Fruit fly (Drosophila melanogaster) whole organism, embryonic: Measurements from ENCODE around the gene nmo.

Source experiments
- CG1233 ChIP-seq: fragments of 200-800 bp; sonication (Bioruptor generic); optimal IDR thresholded peaks from 4 replicates; lab custom pipeline; 2018; ENCODE audit warnings: missing biosample characterization, mild to moderate bottlenecking, missing genetic modification characterization
- CG1529 ChIP-seq: fragments of 200-800 bp; sonication (Bioruptor generic); optimal IDR thresholded peaks from 3 replicates; lab custom pipeline; 2018; ENCODE audit warnings: missing biosample characterization, missing genetic modification characterization
- CG17385 ChIP-seq: fragments of 200-800 bp; sonication (Bioruptor generic); optimal IDR thresholded peaks from 3 replicates; lab custom pipeline; 2018; ENCODE audit warnings: missing biosample characterization, mild to moderate bottlenecking, missing genetic modification characterization
- CG17612 ChIP-seq: fragments of 200-800 bp; sonication (Bioruptor generic); IDR thresholded peaks from 2 replicates; pipeline ENCODE4 v1.3.6; 2022; ENCODE audit warnings: missing biosample characterization, missing genetic modification characterization
- CG18476 ChIP-seq: fragments of 200-800 bp; sonication (Bioruptor generic); optimal IDR thresholded peaks from 2 replicates; lab custom pipeline; 2016; ENCODE audit warnings: missing biosample characterization, mild to moderate bottlenecking, missing genetic modification characterization
- CG32767 ChIP-seq: fragments of 200-800 bp; sonication (Bioruptor generic); IDR thresholded peaks from 2 replicates; pipeline ENCODE4 v1.3.6; 2022; ENCODE audit warnings: missing biosample characterization, missing genetic modification characterization
- CG3281 ChIP-seq: fragments of 200-800 bp; sonication (Bioruptor generic); optimal IDR thresholded peaks from 3 replicates; lab custom pipeline; 2017; ENCODE audit warnings: missing biosample characterization, mild to moderate bottlenecking, missing genetic modification characterization
- CG33213 ChIP-seq: fragments of 200-800 bp; sonication (Bioruptor generic); optimal IDR thresholded peaks from 3 replicates; lab custom pipeline; 2016; ENCODE audit warnings: missing biosample characterization, missing genetic modification characterization
- CG34224 ChIP-seq: fragments of 200-800 bp; sonication (Bioruptor generic); IDR thresholded peaks from 3 replicates; pipeline ENCODE4 v1.3.6; 2022; ENCODE audit warnings: missing biosample characterization, missing genetic modification characterization; ENCODE audit not compliant: partially characterized antibody
- CG3838 ChIP-seq: fragments of 200-800 bp; sonication (Bioruptor generic); optimal IDR thresholded peaks from 3 replicates; lab custom pipeline; 2016; ENCODE audit warnings: missing biosample characterization, missing genetic modification characterization
- CG4328 ChIP-seq: fragments of 200-800 bp; sonication (Bioruptor generic); optimal IDR thresholded peaks from 3 replicates; lab custom pipeline; 2017; ENCODE audit warnings: missing biosample characterization, missing genetic modification reagents, missing genetic modification characterization
- CG4360 ChIP-seq: fragments of 200-800 bp; sonication (Bioruptor generic); IDR thresholded peaks from 2 replicates; pipeline ENCODE4 v1.3.6; 2022; ENCODE audit warnings: missing biosample characterization, missing genetic modification characterization
- CG6254 ChIP-seq: fragments of 200-800 bp; sonication (Bioruptor generic); optimal IDR thresholded peaks from 3 replicates; lab custom pipeline; 2017; ENCODE audit warnings: mild to moderate bottlenecking, missing biosample characterization, missing genetic modification reagents, missing genetic modification characterization
- CG6791 ChIP-seq: fragments of 200-800 bp; sonication (Bioruptor generic); IDR thresholded peaks from 3 replicates; pipeline ENCODE4 v1.3.6; 2022; ENCODE audit warnings: missing biosample characterization, missing genetic modification characterization; ENCODE audit not compliant: partially characterized antibody
- CG6813 ChIP-seq: fragments of 200-800 bp; sonication (Bioruptor generic); optimal IDR thresholded peaks from 2 replicates; lab custom pipeline; 2017; ENCODE audit warnings: missing biosample characterization, missing genetic modification characterization, mild to moderate bottlenecking, moderate library complexity, missing genetic modification reagents
- CG7556 ChIP-seq: fragments of 200-800 bp; sonication (Bioruptor generic); optimal IDR thresholded peaks from 2 replicates; lab custom pipeline; 2017; ENCODE audit warnings: missing biosample characterization, mild to moderate bottlenecking, missing genetic modification characterization
- CG7987 ChIP-seq: fragments of 200-800 bp; sonication (Bioruptor generic); optimal IDR thresholded peaks from 2 replicates; lab custom pipeline; 2018; ENCODE audit warnings: missing biosample characterization, mild to moderate bottlenecking, missing genetic modification characterization, moderate library complexity
- CG9817 ChIP-seq: fragments of 200-800 bp; sonication (Bioruptor generic); optimal IDR thresholded peaks from 2 replicates; lab custom pipeline; 2018; ENCODE audit warnings: missing biosample characterization, mild to moderate bottlenecking, missing genetic modification characterization, moderate library complexity
- CG9932 ChIP-seq: fragments of 200-800 bp; sonication (Bioruptor generic); IDR thresholded peaks from 2 replicates; pipeline ENCODE4 v1.3.6; 2022; ENCODE audit warnings: missing biosample characterization, missing genetic modification characterization
- Dfd ChIP-seq, 2 experiments: fragments of >200 bp; optimal IDR thresholded peaks; 2 replicates each; lab custom pipeline; 2017; ENCODE audit warnings: missing biosample characterization in 2 of 2, missing genetic modification characterization in 2 of 2
- Dp ChIP-seq: fragments of 200-800 bp; sonication (Bioruptor generic); optimal IDR thresholded peaks from 2 replicates; lab custom pipeline; 2018; ENCODE audit warnings: missing biosample characterization, mild to moderate bottlenecking, missing genetic modification characterization, moderate library complexity
- Elba2 ChIP-seq: fragments of 200-800 bp; sonication (Bioruptor generic); optimal IDR thresholded peaks from 3 replicates; lab custom pipeline; 2016; ENCODE audit warnings: missing biosample characterization, missing genetic modification characterization
- Gsc ChIP-seq: fragments of 200-800 bp; sonication (Bioruptor generic); IDR thresholded peaks from 2 replicates; pipeline ENCODE4 v1.3.6; 2022; ENCODE audit warnings: missing biosample characterization, missing genetic modification characterization
- H15 ChIP-seq: fragments of 200-800 bp; sonication (Bioruptor generic); IDR thresholded peaks from 3 replicates; pipeline ENCODE4 v1.3.6; 2022; ENCODE audit warnings: missing biosample characterization, missing genetic modification characterization
- HLH4C ChIP-seq: fragments of 200-800 bp; sonication (Bioruptor generic); IDR thresholded peaks from 3 replicates; pipeline ENCODE4 v1.3.6; 2022; ENCODE audit warnings: missing biosample characterization, missing genetic modification characterization; ENCODE audit not compliant: partially characterized antibody
- HmgD ChIP-seq: fragments of 200-800 bp; sonication (Bioruptor generic); optimal IDR thresholded peaks from 3 replicates; lab custom pipeline; 2016; ENCODE audit warnings: missing biosample characterization, missing genetic modification characterization
- Hr39 ChIP-seq: fragments of >200 bp; optimal IDR thresholded peaks from 2 replicates; lab custom pipeline; 2017
- Lim3 ChIP-seq: fragments of 200-800 bp; sonication (Bioruptor generic); IDR thresholded peaks from 2 replicates; pipeline ENCODE4 v1.3.6; 2022; ENCODE audit warnings: missing biosample characterization, missing genetic modification characterization
- MESR4 ChIP-seq: fragments of 200-800 bp; sonication (Bioruptor generic); optimal IDR thresholded peaks from 2 replicates; lab custom pipeline; 2018; ENCODE audit warnings: missing biosample characterization, mild to moderate bottlenecking, missing genetic modification characterization, moderate library complexity
- Max ChIP-seq: fragments of 200-800 bp; sonication (Bioruptor generic); optimal IDR thresholded peaks from 2 replicates; lab custom pipeline; 2016; ENCODE audit warnings: missing biosample characterization, mild to moderate bottlenecking, missing genetic modification characterization
- NC2α ChIP-seq: fragments of 200-800 bp; sonication (Bioruptor generic); optimal IDR thresholded peaks from 2 replicates; lab custom pipeline; 2016; ENCODE audit warnings: missing biosample characterization, missing genetic modification characterization
- PHDP ChIP-seq: fragments of 200-800 bp; sonication (Bioruptor generic); optimal IDR thresholded peaks from 3 replicates; lab custom pipeline; 2018; ENCODE audit warnings: missing biosample characterization, mild to moderate bottlenecking, missing genetic modification characterization, moderate library complexity
- Rx ChIP-seq: fragments of 200-800 bp; sonication (Bioruptor generic); IDR thresholded peaks from 2 replicates; pipeline ENCODE4 v1.3.6; 2022; ENCODE audit warnings: missing biosample characterization, missing genetic modification characterization
- ab ChIP-seq: fragments of 200-800 bp; sonication (Bioruptor generic); optimal IDR thresholded peaks from 2 replicates; lab custom pipeline; 2016; ENCODE audit warnings: missing biosample characterization, missing genetic modification characterization
- cg ChIP-seq: fragments of 200-800 bp; sonication (Bioruptor generic); optimal IDR thresholded peaks from 3 replicates; lab custom pipeline; 2019; ENCODE audit warnings: missing biosample characterization, mild to moderate bottlenecking, missing genetic modification characterization, moderate library complexity
- croc ChIP-seq: fragments of 200-800 bp; sonication (Bioruptor generic); conservative IDR thresholded peaks from 3 replicates; pipeline ENCODE4 v1.3.6; 2022; ENCODE audit warnings: missing biosample characterization, missing genetic modification characterization
- dpn ChIP-seq, 2 experiments: fragments of 200-800 bp; sonication (Bioruptor generic); optimal IDR thresholded peaks; 3 replicates each; lab custom pipeline; 2016; ENCODE audit warnings: missing biosample characterization in 2 of 2, missing genetic modification characterization in 2 of 2
- gce ChIP-seq: fragments of 200-800 bp; sonication (Bioruptor generic); IDR thresholded peaks from 3 replicates; pipeline ENCODE4 v1.3.6; 2022; ENCODE audit warnings: missing biosample characterization, missing genetic modification characterization
- gsb-n ChIP-seq: fragments of 200-800 bp; sonication (Bioruptor generic); optimal IDR thresholded peaks from 3 replicates; lab custom pipeline; 2018; ENCODE audit warnings: missing biosample characterization, mild to moderate bottlenecking, missing genetic modification characterization
- hbn ChIP-seq: fragments of 200-800 bp; sonication (Bioruptor generic); IDR thresholded peaks from 2 replicates; pipeline ENCODE4 v1.3.6; 2022; ENCODE audit warnings: missing biosample characterization, missing genetic modification characterization; ENCODE audit not compliant: partially characterized antibody
- her ChIP-seq: fragments of 200-800 bp; sonication (Bioruptor generic); optimal IDR thresholded peaks from 2 replicates; lab custom pipeline; 2016; ENCODE audit warnings: missing biosample characterization, missing genetic modification characterization
- knrl ChIP-seq: fragments of 200-800 bp; sonication (Bioruptor generic); IDR thresholded peaks from 3 replicates; pipeline ENCODE4 v1.3.6; 2022; ENCODE audit warnings: missing biosample characterization, missing genetic modification characterization; ENCODE audit not compliant: partially characterized antibody
- org-1 ChIP-seq: fragments of 200-800 bp; sonication (Bioruptor generic); optimal IDR thresholded peaks from 2 replicates; lab custom pipeline; 2017; ENCODE audit warnings: missing biosample characterization, missing genetic modification characterization
- prd ChIP-seq, 3 experiments: fragments of >200 bp in 2 of 3; fragments of 200-800 bp in 1 of 3; sonication (Bioruptor generic) in 1 of 3; optimal IDR thresholded peaks in 2 of 3; IDR thresholded peaks in 1 of 3; 2 replicates in 2 of 3; 3 replicates in 1 of 3; pipeline versions ENCODE4 v1.3.6 to Lab custom; 2017 to 2022; ENCODE audit warnings: missing biosample characterization in 1 of 3, missing genetic modification characterization in 1 of 3
- pros ChIP-seq: fragments of 200-800 bp; sonication (Bioruptor generic); optimal IDR thresholded peaks from 3 replicates; lab custom pipeline; 2019; ENCODE audit warnings: missing biosample characterization, mild to moderate bottlenecking, missing genetic modification characterization, moderate library complexity
- psq ChIP-seq: fragments of 200-800 bp; sonication (Bioruptor generic); optimal IDR thresholded peaks from 2 replicates; lab custom pipeline; 2017; ENCODE audit warnings: missing biosample characterization, missing genetic modification characterization
- pum ChIP-seq: fragments of 200-800 bp; sonication (Bioruptor generic); optimal IDR thresholded peaks from 2 replicates; lab custom pipeline; 2016; ENCODE audit warnings: missing biosample characterization, missing genetic modification characterization
- seq ChIP-seq: fragments of 200-800 bp; sonication (Bioruptor generic); IDR thresholded peaks from 2 replicates; pipeline ENCODE4 v1.3.6; 2022; ENCODE audit warnings: missing biosample characterization, missing genetic modification characterization
- slp2 ChIP-seq: fragments of 200-800 bp; sonication (Bioruptor generic); optimal IDR thresholded peaks from 2 replicates; lab custom pipeline; 2016; ENCODE audit warnings: missing biosample characterization, missing genetic modification characterization
- tgo ChIP-seq: fragments of 200-800 bp; sonication (Bioruptor generic); IDR thresholded peaks from 3 replicates; pipeline ENCODE4 v1.3.6; 2022; ENCODE audit warnings: missing biosample characterization, missing genetic modification characterization

nmo gene

dm6 chr3L:8058190-8058997, 79.5 kb downstream of the nmo start, which contains the start of gene bip1 (continued):
- TF ChIP-seq hbn, result no peak
- TF ChIP-seq CG32767 (GFP tag; lab: Robert Waterston, UW), result no peak
- no peak for TF ChIP-seq croc (GFP tag; lab: Robert Waterston, UW)
- no peak for TF ChIP-seq CG3838
- no peak for TF ChIP-seq HmgD (GFP tag; lab: Kevin White, UChicago)
- no peak for TF ChIP-seq CG34224 (GFP tag; lab: Robert Waterston, UW)
- TF ChIP-seq PHDP (tag; lab: Kevin White, UChicago), result no peak
- no peak for TF ChIP-seq knrl
- TF ChIP-seq CG17385 (GFP tag; lab: Kevin White, UChicago), result peak; percentile 39
- TF ChIP-seq ab (GFP tag; lab: Kevin White, UChicago), result no peak
- TF ChIP-seq CG4360, result no peak
- TF ChIP-seq CG6813 (GFP tag; lab: Kevin White, UChicago), result no peak
- peak; percentile 15 for TF ChIP-seq CG3281 (GFP tag; lab: Kevin White, UChicago)
- no peak for TF ChIP-seq slp2
- no peak for TF ChIP-seq MESR4
- TF ChIP-seq CG4328 (GFP tag; lab: Kevin White, UChicago), result peak; percentile 35
- TF ChIP-seq pros, result no peak
- TF ChIP-seq dpn (GFP tag; optimal IDR thresholded peaks at IDR 0.05; lab: Kevin White, UChicago), result no peak
- no peak for TF ChIP-seq Max
- no peak for TF ChIP-seq cg (GFP tag; lab: Kevin White, UChicago)
- no peak for TF ChIP-seq pum (GFP tag; lab: Kevin White, UChicago)
- TF ChIP-seq org-1, result no peak
- TF ChIP-seq Rx (GFP tag; lab: Robert Waterston, UW), result no peak
- TF ChIP-seq Elba2 (GFP tag; lab: Kevin White, UChicago), result no peak
- TF ChIP-seq her (GFP tag; lab: Kevin White, UChicago), result no peak
- TF ChIP-seq prd (optimal IDR thresholded peaks at IDR 0.05; lab: Kevin White, UChicago), result no peak
- TF ChIP-seq prd (GFP tag; IDR thresholded peaks at IDR 0.05; lab: Robert Waterston, UW), result no peak
- TF ChIP-seq NC2α, result no peak
- TF ChIP-seq gce (GFP tag; lab: Robert Waterston, UW), result no peak
- TF ChIP-seq Dp (GFP tag; lab: Kevin White, UChicago), result peak; percentile 0
- TF ChIP-seq CG1529 (GFP tag; lab: Kevin White, UChicago), result peak; percentile 40
- TF ChIP-seq CG1233 (GFP tag; lab: Kevin White, UChicago), result peak; percentile 39
- no peak; the same call in 1 of the 2 replicates for TF ChIP-seq seq (GFP tag; lab: Robert Waterston, UW)
- TF ChIP-seq CG7556 (GFP tag; lab: Kevin White, UChicago), result no peak
- no peak for TF ChIP-seq Hr39 (lab: Kevin White, UChicago)
- TF ChIP-seq CG6791 (GFP tag; lab: Robert Waterston, UW), result no peak
- TF ChIP-seq CG33213 (GFP tag; lab: Kevin White, UChicago), result no peak
- TF ChIP-seq CG17612 (GFP tag; lab: Robert Waterston, UW), result no peak
- no peak for TF ChIP-seq H15
- TF ChIP-seq gsb-n, result no peak
- TF ChIP-seq CG6254 (GFP tag; lab: Kevin White, UChicago), result peak; percentile 19
- no peak for TF ChIP-seq psq (GFP tag; lab: Kevin White, UChicago)
- no peak for TF ChIP-seq CG18476
- no peak for TF ChIP-seq Dfd (GFP tag; optimal IDR thresholded peaks at IDR 0.05; lab: Kevin White, UChicago)
- TF ChIP-seq CG9932 (GFP tag; lab: Robert Waterston, UW), result no peak
- TF ChIP-seq tgo (GFP tag; lab: Robert Waterston, UW), result no peak
- no peak for TF ChIP-seq Gsc (GFP tag; lab: Robert Waterston, UW)
- TF ChIP-seq Lim3 (GFP tag; lab: Robert Waterston, UW), result no peak
- no peak for TF ChIP-seq CG9817 (tag; lab: Kevin White, UChicago)
- TF ChIP-seq HLH4C (GFP tag; lab: Robert Waterston, UW), result no peak
- no peak for TF ChIP-seq CG7987 (GFP tag; lab: Kevin White, UChicago)
